Worm (Caenorhabditis elegans): ENCODE data around the gene oac-56.

Gene oac-56

DNA sequence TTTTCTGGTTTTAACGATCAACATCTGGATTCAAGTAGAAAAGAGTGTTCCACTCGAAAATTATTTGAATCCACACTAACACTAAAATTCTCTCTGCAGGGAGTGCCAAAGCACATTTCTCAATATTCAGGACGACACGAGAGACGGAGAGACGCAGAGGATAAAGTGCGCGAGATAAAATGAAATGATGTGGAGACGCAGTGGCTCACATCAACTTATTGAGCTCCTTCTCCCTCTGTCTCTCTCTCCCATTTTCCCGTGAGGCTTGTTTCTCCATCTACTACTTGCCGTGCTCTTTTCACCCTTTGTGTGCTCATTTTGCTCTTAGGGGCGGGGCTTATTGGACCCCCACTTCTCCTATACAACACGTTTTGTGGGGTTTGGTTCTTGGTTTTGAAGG lies 5.6 kb upstream of the oac-56 start:
- peak; percentile 56 for TF ChIP-seq cog-1 (tag; optimal IDR thresholded peaks at IDR 0.05)
- TF ChIP-seq med-1 (GFP tag; optimal IDR thresholded peaks at IDR 0.05; ENCODE audit: insufficient read depth) = no peak

DNA sequence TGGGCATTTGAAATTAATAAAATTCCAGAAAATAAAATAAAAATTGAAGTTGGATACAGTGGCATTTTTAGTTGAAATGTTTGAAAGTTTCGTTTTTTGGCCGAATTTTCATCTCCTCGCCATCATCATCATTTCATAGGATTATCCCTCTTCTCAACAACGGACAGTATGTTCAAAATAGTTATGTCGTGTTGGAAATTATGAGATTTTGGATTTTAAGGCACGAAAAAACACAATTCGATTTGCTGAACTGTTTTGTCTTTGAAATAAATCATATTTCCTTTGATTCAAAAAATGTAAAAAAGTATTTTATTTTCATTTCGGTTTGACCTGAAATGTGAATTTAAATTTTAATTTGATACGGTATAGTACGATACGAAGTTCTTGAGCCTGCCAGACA lies 6.8 kb downstream of the oac-56 start, which contains the start of gene srlf-28:
Gene srlf-28 (minus strand): TSS at position 101 of the 400 bp plus-strand sequence.
- TF ChIP-seq T22C8.4 (GFP tag; IDR thresholded peaks at IDR 0.05) (no peak), klf-2 (GFP tag; conservative IDR thresholded peaks at IDR 0.05) (no peak), cog-1 (tag; optimal IDR thresholded peaks at IDR 0.05) (no peak), flt-1 (GFP tag; IDR thresholded peaks at IDR 0.05) (no peak), ztf-29 (GFP tag; IDR thresholded peaks at IDR 0.05) (no peak)

DNA sequence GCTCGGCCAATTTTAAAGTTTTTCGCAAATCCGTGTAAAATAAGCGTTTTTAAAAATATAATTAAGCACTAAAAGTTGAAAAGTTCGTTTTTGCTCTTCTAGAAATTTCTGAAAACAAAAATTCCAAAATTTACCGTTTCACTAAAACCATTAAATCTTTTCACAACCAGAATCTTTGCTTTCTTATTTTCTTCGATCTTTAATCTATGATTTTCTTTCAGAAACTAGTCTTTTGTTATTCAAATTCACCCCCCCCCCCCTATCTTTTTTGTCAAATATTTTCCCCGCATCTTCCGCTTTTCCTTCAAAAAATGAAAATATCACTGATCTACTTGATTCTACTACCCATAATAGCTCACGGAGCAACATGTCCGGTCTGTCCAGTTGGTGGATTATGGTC lies 10.9 kb downstream of the oac-56 start, which contains the start of gene Y67A10A.11:
Gene Y67A10A.11 (plus strand): TSS at position 301 of the 400 bp plus-strand sequence.
- TF ChIP-seq ref-1 (GFP tag; conservative IDR thresholded peaks at IDR 0.05) = no peak

DNA sequence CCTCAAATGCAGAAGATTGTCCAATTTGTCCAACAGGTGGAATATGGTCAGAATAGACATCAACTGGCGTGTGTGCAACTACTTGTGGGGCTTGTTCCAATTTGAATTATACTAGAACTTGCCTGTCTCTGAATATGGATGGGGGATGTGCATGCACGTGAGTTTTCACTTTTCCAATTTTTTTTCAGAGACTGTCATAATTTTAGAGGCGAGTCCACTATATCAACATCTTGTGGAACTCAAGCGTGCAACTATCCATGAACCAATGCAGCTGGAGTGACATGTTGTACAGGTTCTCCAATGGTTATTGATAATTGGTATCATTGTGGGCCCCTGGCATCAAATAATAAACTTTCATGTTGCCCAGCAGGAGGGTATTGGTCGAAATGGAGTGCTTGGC lies 12.8 kb downstream of the oac-56 start, which contains the start of gene Y67A10A.2:
Gene Y67A10A.2 (plus strand): TSS at position 301 of the 400 bp plus-strand sequence.
- TF ChIP-seq klf-2 (GFP tag; conservative IDR thresholded peaks at IDR 0.05) (no peak), T22C8.4 (GFP tag; IDR thresholded peaks at IDR 0.05) (no peak), tab-1 (GFP tag; IDR thresholded peaks at IDR 0.05) (no peak), ztf-23 (GFP tag; IDR thresholded peaks at IDR 0.05) (no peak), ref-1 (GFP tag; conservative IDR thresholded peaks at IDR 0.05) (no peak), flt-1 (GFP tag; IDR thresholded peaks at IDR 0.05) (no peak), cog-1 (tag; optimal IDR thresholded peaks at IDR 0.05) (no peak), ztf-29 (GFP tag; IDR thresholded peaks at IDR 0.05) (no peak), med-1 (GFP tag; optimal IDR thresholded peaks at IDR 0.05; ENCODE audit: insufficient read depth) (no peak)

DNA sequence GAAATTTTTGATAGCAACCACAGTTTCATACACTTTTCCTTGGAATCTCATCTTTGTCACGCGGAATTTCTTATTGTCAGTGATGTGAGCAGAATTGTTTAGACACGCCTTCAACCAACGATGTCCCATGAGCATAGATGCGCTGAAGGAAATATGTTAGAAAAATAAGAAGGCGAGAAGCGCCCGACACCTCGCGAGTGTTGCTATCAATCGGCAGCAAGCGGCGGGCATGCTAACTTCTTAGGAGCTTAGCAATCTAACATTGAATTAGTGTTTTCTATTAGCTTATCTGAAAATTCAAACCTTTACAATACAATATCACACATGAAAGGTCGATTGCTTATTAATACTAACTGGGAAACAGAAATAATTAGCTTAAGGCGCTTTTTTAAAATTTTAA lies 14.8 kb downstream of the oac-56 start:
- TF ChIP-seq klf-2 (GFP tag; conservative IDR thresholded peaks at IDR 0.05) (no peak), T22C8.4 (GFP tag; IDR thresholded peaks at IDR 0.05) (no peak), tab-1 (GFP tag; IDR thresholded peaks at IDR 0.05) (no peak), flt-1 (GFP tag; IDR thresholded peaks at IDR 0.05) (no peak), ztf-23 (GFP tag; IDR thresholded peaks at IDR 0.05) (no peak), cog-1 (tag; optimal IDR thresholded peaks at IDR 0.05) (no peak), med-1 (GFP tag; optimal IDR thresholded peaks at IDR 0.05; ENCODE audit: insufficient read depth) (no peak), ztf-29 (GFP tag; IDR thresholded peaks at IDR 0.05) (no peak), ref-1 (GFP tag; conservative IDR thresholded peaks at IDR 0.05) (no peak)

DNA sequence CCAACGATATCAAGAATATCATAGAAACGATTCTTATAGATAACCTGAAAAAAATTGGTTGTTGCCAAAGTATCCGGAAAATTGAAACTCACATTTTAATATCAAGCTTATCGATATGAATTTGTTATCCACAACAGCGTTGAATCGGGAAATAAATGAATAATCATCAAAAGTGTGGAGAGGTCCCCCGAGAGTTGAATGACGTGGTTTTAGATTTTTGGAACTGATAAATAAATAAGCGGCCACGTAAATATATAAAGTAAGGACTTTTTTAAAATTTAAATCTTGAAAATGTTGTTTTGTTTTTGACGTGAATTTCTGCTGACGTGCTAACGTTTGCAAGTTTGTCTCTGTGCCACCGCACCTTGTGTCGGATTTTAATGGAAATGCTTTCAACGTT lies 16.2 kb downstream of the oac-56 start, which contains the start of gene Y67A10A.3:
Gene Y67A10A.3 (minus strand): TSS at position 101 of the 400 bp plus-strand sequence.
- TF ChIP-seq tab-1 (GFP tag; IDR thresholded peaks at IDR 0.05) = no peak
- no peak for TF ChIP-seq med-1 (GFP tag; optimal IDR thresholded peaks at IDR 0.05; ENCODE audit: insufficient read depth)
- TF ChIP-seq ztf-29 (GFP tag; IDR thresholded peaks at IDR 0.05) = no peak
- no peak for TF ChIP-seq ref-1 (GFP tag; conservative IDR thresholded peaks at IDR 0.05)
- TF ChIP-seq T22C8.4 (GFP tag; IDR thresholded peaks at IDR 0.05) = no peak
- TF ChIP-seq klf-2 (GFP tag; conservative IDR thresholded peaks at IDR 0.05) = no peak
- no peak for TF ChIP-seq cog-1 (tag; optimal IDR thresholded peaks at IDR 0.05)
- no peak for TF ChIP-seq flt-1 (GFP tag; IDR thresholded peaks at IDR 0.05)
- no peak for TF ChIP-seq ztf-23 (GFP tag; IDR thresholded peaks at IDR 0.05)

DNA sequence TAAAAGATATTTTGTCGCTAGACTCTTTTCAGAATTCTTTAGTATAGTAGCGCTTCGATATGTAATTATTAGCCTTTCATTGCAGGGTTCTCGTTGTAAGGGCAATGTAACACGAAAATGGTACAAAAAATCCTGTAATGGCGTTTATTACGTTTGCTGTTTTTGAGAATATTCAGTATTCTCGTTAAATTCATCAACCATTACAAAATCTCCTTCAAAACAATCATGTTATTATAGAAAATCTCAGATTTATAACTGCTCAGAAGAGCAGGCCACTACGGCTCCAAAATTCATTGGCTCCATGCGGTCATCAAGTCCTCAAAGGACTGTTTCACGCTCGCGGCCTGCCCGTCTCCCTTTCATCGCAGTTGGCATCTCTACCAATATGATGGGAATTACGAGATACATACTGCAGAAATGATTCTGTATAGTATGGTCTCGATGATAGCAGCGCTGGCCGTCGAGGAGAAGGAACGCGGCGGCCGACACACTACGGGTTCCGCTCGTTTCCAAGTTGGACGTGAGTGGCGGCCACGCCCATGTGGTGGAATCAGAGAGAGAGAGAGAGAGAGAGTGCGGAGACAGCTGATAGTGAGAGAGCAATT lies 23.8 kb downstream of the oac-56 start:
- TF ChIP-seq ztf-23 (GFP tag; IDR thresholded peaks at IDR 0.05) = 0 out of 2 replicates have a peak, but pooled peaks have one; percentile 21
- no peak for TF ChIP-seq tab-1 (GFP tag; IDR thresholded peaks at IDR 0.05)
- peak; percentile 56; the same call in 1 of the 2 replicates for TF ChIP-seq flt-1 (GFP tag; IDR thresholded peaks at IDR 0.05)
- TF ChIP-seq klf-2 (GFP tag; conservative IDR thresholded peaks at IDR 0.05) = no peak

DNA sequence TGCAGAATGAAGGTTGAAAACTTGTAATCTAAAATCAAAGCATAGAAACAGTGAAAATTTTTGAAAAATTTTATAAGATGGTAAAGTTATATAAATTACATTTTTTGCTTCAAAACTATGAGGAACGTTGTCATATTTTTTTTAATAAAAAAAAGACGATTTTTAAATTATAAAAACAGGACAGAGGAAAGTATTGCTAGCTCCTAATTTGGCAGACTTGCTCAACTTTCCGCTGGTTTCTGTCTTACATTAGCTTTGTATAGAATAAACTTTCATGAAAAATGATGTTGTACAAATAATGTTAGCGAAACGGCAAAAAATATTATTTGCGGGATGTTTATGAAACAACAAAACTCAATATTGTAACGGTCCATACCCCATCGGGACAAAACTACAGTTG lies 24.3 kb downstream of the oac-56 start, which contains the start of gene fbxa-83:
Gene fbxa-83 (minus strand): TSS at position 101 of the 400 bp plus-strand sequence.
- no peak for TF ChIP-seq flt-1 (GFP tag; IDR thresholded peaks at IDR 0.05)

DNA sequence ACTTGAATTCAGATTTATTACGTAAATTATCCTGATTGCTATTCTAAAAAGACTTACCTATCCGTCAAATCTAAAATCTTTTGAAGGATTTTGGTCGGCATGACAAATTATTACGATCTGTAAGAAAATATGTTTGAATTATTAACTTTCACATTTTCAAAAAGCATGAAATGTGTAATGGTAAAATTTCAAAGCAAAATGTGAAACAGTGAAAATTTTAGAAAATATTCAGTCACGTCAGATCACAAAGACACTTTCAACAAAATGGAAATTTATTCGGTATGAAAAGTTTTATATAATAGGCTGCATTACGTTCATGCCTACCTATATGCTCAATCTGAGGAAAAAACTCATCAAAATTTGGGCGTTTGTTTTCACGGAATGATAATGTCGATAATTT lies 28.9 kb downstream of the oac-56 start, which contains the start of gene fbxa-126:
Gene fbxa-126 (minus strand): TSS at position 101 of the 400 bp plus-strand sequence.
- TF ChIP-seq T22C8.4 (GFP tag; IDR thresholded peaks at IDR 0.05) = no peak
- no peak for TF ChIP-seq med-1 (GFP tag; optimal IDR thresholded peaks at IDR 0.05; ENCODE audit: insufficient read depth)
- no peak for TF ChIP-seq ztf-23 (GFP tag; IDR thresholded peaks at IDR 0.05)
- TF ChIP-seq flt-1 (GFP tag; IDR thresholded peaks at IDR 0.05) = no peak
- no peak for TF ChIP-seq tab-1 (GFP tag; IDR thresholded peaks at IDR 0.05)
- no peak for TF ChIP-seq klf-2 (GFP tag; conservative IDR thresholded peaks at IDR 0.05)
- no peak for TF ChIP-seq ztf-29 (GFP tag; IDR thresholded peaks at IDR 0.05)
- TF ChIP-seq ref-1 (GFP tag; conservative IDR thresholded peaks at IDR 0.05) = no peak

DNA sequence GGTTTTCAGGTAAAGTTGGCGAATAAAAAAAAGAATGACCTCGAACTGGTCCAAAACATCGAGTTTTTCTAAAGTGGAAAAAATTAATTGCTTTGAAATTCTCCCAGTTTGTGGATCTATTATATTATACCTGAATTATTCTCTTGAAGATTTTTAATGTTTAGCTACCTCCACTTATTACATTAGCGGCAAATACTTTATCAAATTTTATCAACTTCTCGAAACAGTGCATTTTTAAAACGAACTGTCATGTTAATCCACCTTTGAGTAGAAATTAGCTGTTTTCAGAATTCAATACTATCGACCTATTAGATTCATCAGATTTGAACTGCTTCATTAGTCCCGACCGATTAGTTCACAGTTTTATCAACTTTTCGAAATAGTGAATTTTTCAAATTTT lies 32.5 kb downstream of the oac-56 start:
- no peak for TF ChIP-seq med-1 (GFP tag; optimal IDR thresholded peaks at IDR 0.05; ENCODE audit: insufficient read depth)
- TF ChIP-seq ref-1 (GFP tag; conservative IDR thresholded peaks at IDR 0.05) = no peak
- TF ChIP-seq cog-1 (tag; optimal IDR thresholded peaks at IDR 0.05) = no peak
- no peak for TF ChIP-seq T22C8.4 (GFP tag; IDR thresholded peaks at IDR 0.05)
- no peak for TF ChIP-seq ztf-23 (GFP tag; IDR thresholded peaks at IDR 0.05)
- no peak for TF ChIP-seq tab-1 (GFP tag; IDR thresholded peaks at IDR 0.05)
- no peak for TF ChIP-seq ztf-29 (GFP tag; IDR thresholded peaks at IDR 0.05)
- no peak for TF ChIP-seq klf-2 (GFP tag; conservative IDR thresholded peaks at IDR 0.05)
- no peak for TF ChIP-seq flt-1 (GFP tag; IDR thresholded peaks at IDR 0.05)

DNA sequence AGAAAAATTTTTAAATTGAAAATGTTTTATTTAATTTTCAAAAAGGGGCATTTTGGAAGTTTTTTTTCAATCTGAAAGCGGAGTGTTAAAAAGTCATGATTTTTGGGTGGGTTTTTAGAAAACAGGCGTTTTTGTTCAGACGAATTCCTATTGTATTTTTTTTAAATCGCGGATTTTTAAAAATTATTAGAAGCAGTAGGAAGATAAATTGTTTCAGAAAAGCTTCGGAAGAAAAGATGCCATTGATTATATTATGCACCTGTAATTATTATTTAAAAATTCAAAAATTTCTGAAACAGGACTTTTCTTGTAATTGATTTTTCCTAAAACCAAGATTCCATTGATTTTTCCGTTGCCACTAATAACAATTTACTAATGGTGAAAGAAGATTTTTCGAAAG lies 44.7 kb downstream of the oac-56 start:
- TF ChIP-seq klf-2 (GFP tag; conservative IDR thresholded peaks at IDR 0.05) = no peak
